Worm (Caenorhabditis elegans): Measurements from ENCODE around the gene ceh-1.

DNA sequence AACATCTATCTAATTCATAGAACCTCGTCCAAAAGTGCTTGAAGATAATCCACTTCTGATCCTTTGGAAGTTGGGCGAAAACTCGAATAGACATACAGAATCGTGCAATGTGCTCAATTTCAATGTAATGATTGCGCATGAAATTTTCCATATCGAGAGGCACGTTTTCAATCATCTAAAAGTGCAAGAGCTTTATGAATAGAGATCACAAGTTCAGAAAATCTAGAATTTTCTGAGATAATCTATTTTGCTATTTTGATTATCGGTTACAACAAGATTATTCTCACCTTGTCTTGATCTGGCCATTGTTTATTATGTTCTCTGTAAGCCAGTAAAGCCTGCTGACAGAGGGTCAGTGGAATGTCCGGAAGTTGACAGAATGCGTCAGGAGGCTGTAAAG, 3.6 kb upstream of the ceh-1 start:
- TF ChIP-seq skn-1 (tag; optimal IDR thresholded peaks at IDR 0.05) (no peak), ama-1 (optimal IDR thresholded peaks at IDR 0.05) (no peak), daf-12 (tag; optimal IDR thresholded peaks at IDR 0.05) (no peak), nhr-76 (tag; optimal IDR thresholded peaks at IDR 0.05) (no peak)

Measured in whole organism, L3 larva.